Fruit fly (Drosophila melanogaster): ENCODE results near the gene CecA2.

CecA2 gene

dm6 chr3R:30256233-30256632 lies 44.3 kb downstream of the CecA2 start (continued):
- TF ChIP-seq gsb (GFP tag; IDR thresholded peaks at IDR 0.05) (no peak), vvl (GFP tag; IDR thresholded peaks at IDR 0.05) (peak; percentile 34; the same call in 1 of the 2 replicates), seq (GFP tag; IDR thresholded peaks at IDR 0.05) (no peak), ase (GFP tag; IDR thresholded peaks at IDR 0.05) (no peak), sima (GFP tag; optimal IDR thresholded peaks at IDR 0.05) (no peak), ranshi (GFP tag; IDR thresholded peaks at IDR 0.05) (no peak), Hsf (GFP tag; optimal IDR thresholded peaks at IDR 0.05) (no peak), CG17328 (GFP tag; IDR thresholded peaks at IDR 0.05) (0 out of 2 replicates have a peak, but pooled peaks have one; percentile 13), ci (GFP tag; IDR thresholded peaks at IDR 0.05) (0 out of 3 replicates have a peak, but pooled peaks have one; percentile 21), Hr39 (optimal IDR thresholded peaks at IDR 0.05) (no peak), Dad (GFP tag; optimal IDR thresholded peaks at IDR 0.05) (no peak), Dll (GFP tag; IDR thresholded peaks at IDR 0.05; ENCODE audit: partially characterized antibody) (no peak), al (GFP tag; IDR thresholded peaks at IDR 0.05) (no peak), Max (GFP tag; optimal IDR thresholded peaks at IDR 0.05) (no peak), prd (optimal IDR thresholded peaks at IDR 0.05) (no peak), prd (GFP tag; IDR thresholded peaks at IDR 0.05) (peak; percentile 41; the same call in 1 of the 3 replicates), Chrac-16 (GFP tag; optimal IDR thresholded peaks at IDR 0.05) (no peak), cad (GFP tag; optimal IDR thresholded peaks at IDR 0.05) (no peak), YL-1 (GFP tag; optimal IDR thresholded peaks at IDR 0.05) (no peak), Nf-YA (GFP tag; IDR thresholded peaks at IDR 0.05) (no peak), CG4617 (GFP tag; optimal IDR thresholded peaks at IDR 0.05; ENCODE audit: borderline replicate concordance) (no peak), knrl (GFP tag; IDR thresholded peaks at IDR 0.05; ENCODE audit: partially characterized antibody) (no peak), CG10979 (tag; optimal IDR thresholded peaks at IDR 0.05) (peak; percentile 7), CG18619 (GFP tag; optimal IDR thresholded peaks at IDR 0.05) (no peak), Scr (GFP tag; IDR thresholded peaks at IDR 0.05; ENCODE audit: partially characterized antibody) (no peak), fd102C (GFP tag; optimal IDR thresholded peaks at IDR 0.05) (no peak), esg (GFP tag; conservative IDR thresholded peaks at IDR 0.05) (no peak), nom (GFP tag; optimal IDR thresholded peaks at IDR 0.05) (no peak), Deaf1 (tag; optimal IDR thresholded peaks at IDR 0.05) (no peak), Sry-δ (GFP tag; optimal IDR thresholded peaks at IDR 0.05) (no peak), CG3407 (GFP tag; optimal IDR thresholded peaks at IDR 0.05) (no peak), CG11696 (GFP tag; IDR thresholded peaks at IDR 0.05) (peak; percentile 36; the same call in 1 of the 2 replicates), CG17186 (GFP tag; optimal IDR thresholded peaks at IDR 0.05) (no peak), CG7987 (GFP tag; optimal IDR thresholded peaks at IDR 0.05) (no peak), fd64A (GFP tag; optimal IDR thresholded peaks at IDR 0.05) (no peak), wor (GFP tag; IDR thresholded peaks at IDR 0.05) (no peak), Ets65A (GFP tag) (no peak), CG14050 (GFP tag; IDR thresholded peaks at IDR 0.05) (no peak), CG12104 (GFP tag; optimal IDR thresholded peaks at IDR 0.05) (no peak), shn (GFP tag; optimal IDR thresholded peaks at IDR 0.05) (no peak), vnd (GFP tag; IDR thresholded peaks at IDR 0.05; ENCODE audit: partially characterized antibody) (no peak), CG4854 (GFP tag; optimal IDR thresholded peaks at IDR 0.05) (no peak), CTCF (GFP tag; optimal IDR thresholded peaks at IDR 0.05) (no peak), Neu2 (GFP tag; optimal IDR thresholded peaks at IDR 0.05; ENCODE audit: borderline replicate concordance) (no peak), CG31441 (GFP tag; IDR thresholded peaks at IDR 0.05) (peak; percentile 31; the same call in 1 of the 2 replicates), CG14710 (tag; optimal IDR thresholded peaks at IDR 0.05) (no peak), sens (GFP tag) (peak; percentile 73), CG18262 (tag; optimal IDR thresholded peaks at IDR 0.05) (peak; percentile 26), B-H1 (GFP tag; IDR thresholded peaks at IDR 0.05) (no peak), chn (GFP tag; optimal IDR thresholded peaks at IDR 0.05) (no peak), CG9932 (GFP tag; IDR thresholded peaks at IDR 0.05) (no peak), nmo (GFP tag; optimal IDR thresholded peaks at IDR 0.05) (peak; percentile 6), CG2712 (tag; optimal IDR thresholded peaks at IDR 0.05) (peak; percentile 22), run (tag; optimal IDR thresholded peaks at IDR 0.05) (no peak)

Data from whole organism, embryonic.